Worm (Caenorhabditis elegans) whole organism, late embryonic: ENCODE results near the gene Y43F8B.3.

ENCODE experiments used
- C08G9.2 ChIP-seq: sonication (generic microtip); optimal IDR thresholded peaks from 2 replicates; lab custom pipeline; 2016; ENCODE audit warnings: mild to moderate bottlenecking, missing genetic modification characterization, moderate library complexity, missing compliant biosample characterization
- C38D4.7 ChIP-seq: fragments of 200-800 bp; sonication (Bioruptor generic); optimal IDR thresholded peaks from 2 replicates; lab custom pipeline; 2018; ENCODE audit warnings: mild to moderate bottlenecking, missing genetic modification characterization, moderate library complexity, missing compliant biosample characterization
- K09A11.1 ChIP-seq: sonication (generic microtip); optimal IDR thresholded peaks from 2 replicates; lab custom pipeline; 2017; ENCODE audit warnings: antibody characterized with exemption, mild to moderate bottlenecking, missing genetic modification characterization, missing compliant biosample characterization; ENCODE audit not compliant: insufficient read depth
- T23F11.4 ChIP-seq: fragments of 200-800 bp; sonication (Bioruptor generic); optimal IDR thresholded peaks from 2 replicates; lab custom pipeline; 2018; ENCODE audit warnings: mild to moderate bottlenecking, missing genetic modification characterization, missing compliant biosample characterization
- Y22D7AL.16 ChIP-seq: sonication (generic microtip); optimal IDR thresholded peaks from 2 replicates; lab custom pipeline; 2016; ENCODE audit warnings: missing genetic modification characterization, missing compliant biosample characterization
- ama-1 ChIP-seq: fragments of 150-350 bp; optimal IDR thresholded peaks from 2 replicates; lab custom pipeline; 2014
- ceh-14 ChIP-seq: sonication (generic microtip); optimal IDR thresholded peaks from 2 replicates; lab custom pipeline; 2016; ENCODE audit warnings: missing genotype, missing genetic modification characterization, missing compliant biosample characterization
- ceh-2 ChIP-seq: sonication (generic microtip); optimal IDR thresholded peaks from 2 replicates; lab custom pipeline; 2016; ENCODE audit warnings: missing genotype, missing genetic modification characterization, missing compliant biosample characterization
- ceh-22 ChIP-seq: sonication (generic microtip); optimal IDR thresholded peaks from 2 replicates; lab custom pipeline; 2017; ENCODE audit warnings: missing biosample characterization, missing genetic modification characterization
- ceh-31 ChIP-seq: sonication (generic microtip); optimal IDR thresholded peaks from 2 replicates; lab custom pipeline; 2016; ENCODE audit warnings: missing genetic modification characterization, missing compliant biosample characterization
- ceh-34 ChIP-seq: sonication (generic microtip); optimal IDR thresholded peaks from 2 replicates; lab custom pipeline; 2016; ENCODE audit warnings: mild to moderate bottlenecking, missing genetic modification characterization, missing compliant biosample characterization
- ceh-48 ChIP-seq: sonication (generic microtip); optimal IDR thresholded peaks from 2 replicates; lab custom pipeline; 2016; ENCODE audit warnings: missing genetic modification characterization, inconsistent platforms, missing compliant biosample characterization
- ceh-6 ChIP-seq: fragments of 200-800 bp; sonication (Bioruptor generic); optimal IDR thresholded peaks from 2 replicates; lab custom pipeline; 2018; ENCODE audit warnings: mild to moderate bottlenecking, missing genetic modification characterization, missing compliant biosample characterization
- che-1 ChIP-seq: sonication (generic microtip); optimal IDR thresholded peaks from 2 replicates; lab custom pipeline; 2016; ENCODE audit warnings: mild to moderate bottlenecking, missing genetic modification characterization, missing compliant biosample characterization
- dmd-4 ChIP-seq: sonication (generic microtip); optimal IDR thresholded peaks from 2 replicates; lab custom pipeline; 2016; ENCODE audit warnings: borderline replicate concordance, missing genetic modification characterization, missing compliant biosample characterization
- elt-2 ChIP-seq: sonication (generic microtip); optimal IDR thresholded peaks from 2 replicates; lab custom pipeline; 2016; ENCODE audit warnings: missing genetic modification reagents, missing genetic modification characterization, missing compliant biosample characterization
- elt-4 ChIP-seq: sonication (generic microtip); optimal IDR thresholded peaks from 2 replicates; lab custom pipeline; 2016; ENCODE audit warnings: missing genetic modification characterization, missing compliant biosample characterization
- eyg-1 ChIP-seq: sonication (generic microtip); optimal IDR thresholded peaks from 2 replicates; lab custom pipeline; 2016; ENCODE audit warnings: missing genotype, missing genetic modification characterization, missing compliant biosample characterization
- fax-1 ChIP-seq: sonication (generic microtip); optimal IDR thresholded peaks from 2 replicates; lab custom pipeline; 2016; ENCODE audit warnings: missing genotype, missing genetic modification characterization, missing compliant biosample characterization
- fkh-10 ChIP-seq: fragments of 150-350 bp; optimal IDR thresholded peaks from 2 replicates; lab custom pipeline; 2014; ENCODE audit warnings: missing biosample characterization, missing genetic modification reagents, missing genetic modification characterization
- fkh-6 ChIP-seq: sonication (generic microtip); optimal IDR thresholded peaks from 2 replicates; lab custom pipeline; 2016; ENCODE audit warnings: missing genetic modification characterization, missing compliant biosample characterization
- gmeb-2 ChIP-seq: sonication (generic microtip); optimal IDR thresholded peaks from 2 replicates; lab custom pipeline; 2016; ENCODE audit warnings: missing genetic modification characterization, inconsistent platforms, missing compliant biosample characterization
- hlh-15 ChIP-seq: sonication (generic microtip); optimal IDR thresholded peaks from 2 replicates; lab custom pipeline; 2016; ENCODE audit warnings: missing genetic modification characterization, missing compliant biosample characterization
- hlh-30 ChIP-seq: sonication (generic microtip); optimal IDR thresholded peaks from 2 replicates; lab custom pipeline; 2017; ENCODE audit warnings: antibody characterized with exemption, missing genetic modification characterization, missing compliant biosample characterization; ENCODE audit not compliant: insufficient read depth
- hlh-6 ChIP-seq: sonication (generic microtip); optimal IDR thresholded peaks from 2 replicates; lab custom pipeline; 2016; ENCODE audit warnings: missing genotype, missing genetic modification characterization, missing compliant biosample characterization
- nhr-232 ChIP-seq: sonication (generic microtip); optimal IDR thresholded peaks from 2 replicates; lab custom pipeline; 2016; ENCODE audit warnings: missing genetic modification characterization, missing compliant biosample characterization
- npax-4 ChIP-seq: sonication (generic microtip); optimal IDR thresholded peaks from 2 replicates; lab custom pipeline; 2016; ENCODE audit warnings: missing genetic modification characterization, missing compliant biosample characterization
- odd-2 ChIP-seq: sonication (generic microtip); optimal IDR thresholded peaks from 2 replicates; lab custom pipeline; 2017; ENCODE audit warnings: antibody characterized with exemption, mild to moderate bottlenecking, missing genetic modification characterization, missing compliant biosample characterization
- pag-3 ChIP-seq: sonication (generic microtip); optimal IDR thresholded peaks from 2 replicates; lab custom pipeline; 2016; ENCODE audit warnings: missing compliant biosample characterization, missing genetic modification characterization, borderline replicate concordance
- pha-4 ChIP-seq: fragments of 150-350 bp; optimal IDR thresholded peaks from 2 replicates; lab custom pipeline; 2018; ENCODE audit warnings: missing biosample characterization, missing genetic modification reagents, missing genetic modification characterization
- pros-1 ChIP-seq: fragments of 150-350 bp; optimal IDR thresholded peaks from 2 replicates; lab custom pipeline; 2014; ENCODE audit warnings: missing biosample characterization, missing genetic modification reagents, missing genetic modification characterization
- ref-2 ChIP-seq: sonication (generic microtip); optimal IDR thresholded peaks from 2 replicates; lab custom pipeline; 2016; ENCODE audit warnings: missing genetic modification characterization, missing compliant biosample characterization
- rnt-1 ChIP-seq: sonication (generic microtip); optimal IDR thresholded peaks from 2 replicates; lab custom pipeline; 2016; ENCODE audit warnings: missing genetic modification characterization, missing compliant biosample characterization
- sox-4 ChIP-seq: sonication (generic microtip); optimal IDR thresholded peaks from 2 replicates; lab custom pipeline; 2017; ENCODE audit warnings: mild to moderate bottlenecking, missing genetic modification characterization, inconsistent platforms, missing compliant biosample characterization
- syd-9 ChIP-seq: sonication (generic microtip); optimal IDR thresholded peaks from 2 replicates; lab custom pipeline; 2016; ENCODE audit warnings: mild to moderate bottlenecking, missing genetic modification characterization, moderate library complexity, missing compliant biosample characterization
- tbx-7 ChIP-seq: sonication (generic microtip); optimal IDR thresholded peaks from 2 replicates; lab custom pipeline; 2016; ENCODE audit warnings: missing genotype, missing genetic modification characterization, missing compliant biosample characterization
- unc-3 ChIP-seq, 2 experiments: fragments of 200-800 bp in 1 of 2; sonication (Bioruptor generic) in 1 of 2; sonication (generic microtip) in 1 of 2; conservative IDR thresholded peaks in 1 of 2; optimal IDR thresholded peaks in 1 of 2; 2 replicates each; pipeline versions ENCODE4 v1.3.6 to Lab custom; 2016 to 2022; ENCODE audit warnings: missing compliant biosample characterization in 2 of 2, missing genetic modification characterization in 2 of 2, missing genetic modification reagents in 1 of 2
- unc-86 ChIP-seq: sonication (generic microtip); optimal IDR thresholded peaks from 2 replicates; lab custom pipeline; 2016; ENCODE audit warnings: missing genetic modification characterization, missing compliant biosample characterization
- ztf-16 ChIP-seq: sonication (generic microtip); optimal IDR thresholded peaks from 2 replicates; lab custom pipeline; 2017; ENCODE audit warnings: missing genetic modification characterization, missing compliant biosample characterization

Gene Y43F8B.3

ce11 chrV:19502579-19503151, at the start of gene Y43F8B.3:
Y43F8B.3 (plus strand) TSS chrV:19503101.
- TF ChIP-seq unc-86 (tag; lab: Kevin White, UChicago) (no peak), ztf-16 (tag; lab: Kevin White, UChicago) (no peak), npax-4 (tag; lab: Kevin White, UChicago) (no peak), ceh-48 (tag; lab: Kevin White, UChicago) (no peak), hlh-30 (no peak), ceh-22 (tag; lab: Kevin White, UChicago) (no peak), elt-4 (no peak), pros-1 (tag; lab: Kevin White, UChicago) (no peak), elt-2 (tag; lab: Kevin White, UChicago) (no peak), ref-2 (tag; lab: Kevin White, UChicago) (no peak), pag-3 (tag; lab: Kevin White, UChicago) (no peak), hlh-6 (tag; lab: Kevin White, UChicago) (no peak), fkh-10 (GFP tag; lab: Kevin White, UChicago) (no peak), odd-2 (tag; lab: Kevin White, UChicago) (no peak), pha-4 (no peak), eyg-1 (no peak), ceh-14 (tag; lab: Kevin White, UChicago) (no peak), ceh-34 (tag; lab: Kevin White, UChicago) (no peak), ceh-2 (tag; lab: Kevin White, UChicago) (no peak)
- TF ChIP-seq, all 69 proteins: peak for 0

- no peak for TF ChIP-seq elt-4
- no peak for TF ChIP-seq Y22D7AL.16
- TF ChIP-seq C38D4.7 (GFP tag; lab: Kevin White, UChicago): no peak
- TF ChIP-seq ztf-16 (tag; lab: Kevin White, UChicago): no peak
- no peak for TF ChIP-seq ceh-2 (tag; lab: Kevin White, UChicago)
- no peak for TF ChIP-seq T23F11.4 (GFP tag; lab: Kevin White, UChicago)
- no peak for TF ChIP-seq che-1 (tag; lab: Kevin White, UChicago)
- TF ChIP-seq fkh-6 (tag; lab: Kevin White, UChicago): no peak
- no peak for TF ChIP-seq C08G9.2
- no peak for TF ChIP-seq tbx-7 (tag; lab: Kevin White, UChicago)
Measured at ce11 chrV:19455650-19456049, 47.3 kb upstream of the Y43F8B.3 start, which contains the start of the genes Y43F8B.13 and Y43F8B.14. Y43F8B.13 (plus strand) TSS chrV:19455950. Y43F8B.14 (minus strand) TSS chrV:19455971.

ce11 chrV:19457120-19457519, 45.8 kb upstream of the Y43F8B.3 start, which contains the start of gene Y43F8B.24:
Y43F8B.24 (plus strand) TSS chrV:19457420.
- TF ChIP-seq ceh-34 (tag; lab: Kevin White, UChicago) (no peak), C08G9.2 (no peak), pros-1 (tag; lab: Kevin White, UChicago) (no peak), hlh-15 (no peak), fkh-6 (tag; lab: Kevin White, UChicago) (no peak), unc-3 (GFP tag; conservative IDR thresholded peaks at IDR 0.05; lab: Robert Waterston, UW) (no peak), unc-3 (tag; optimal IDR thresholded peaks at IDR 0.05; lab: Kevin White, UChicago) (no peak), T23F11.4 (GFP tag; lab: Kevin White, UChicago) (no peak), eyg-1 (no peak), gmeb-2 (tag; lab: Kevin White, UChicago) (no peak)

- TF ChIP-seq fkh-10 (GFP tag; lab: Kevin White, UChicago) (no peak), eyg-1 (no peak), nhr-232 (tag; lab: Kevin White, UChicago) (no peak), hlh-30 (no peak), ceh-2 (tag; lab: Kevin White, UChicago) (no peak)
- TF ChIP-seq, all 69 proteins: peak for 0
Measured at ce11 chrV:19462020-19462419, 40.9 kb upstream of the Y43F8B.3 start, which contains the start of gene Y43F8B.15. Y43F8B.15 (minus strand) TSS chrV:19462120.

ce11 chrV:19462612-19463011, 40.3 kb upstream of the Y43F8B.3 start, which contains the start of gene Y43F8B.25:
Y43F8B.25 (plus strand) TSS chrV:19462912.
- no peak for TF ChIP-seq syd-9
- no peak for TF ChIP-seq pag-3 (tag; lab: Kevin White, UChicago)
- no peak for TF ChIP-seq sox-4 (tag; lab: Kevin White, UChicago)
- TF ChIP-seq ceh-2 (tag; lab: Kevin White, UChicago): no peak
- no peak for TF ChIP-seq K09A11.1 (tag; lab: Kevin White, UChicago)
- no peak for TF ChIP-seq ceh-6 (GFP tag; lab: Kevin White, UChicago)
- no peak for TF ChIP-seq dmd-4 (tag; lab: Kevin White, UChicago)
- no peak for TF ChIP-seq ceh-31 (tag; lab: Kevin White, UChicago)
- no peak for TF ChIP-seq unc-3 (GFP tag; conservative IDR thresholded peaks at IDR 0.05; lab: Robert Waterston, UW)
- TF ChIP-seq unc-3 (tag; optimal IDR thresholded peaks at IDR 0.05; lab: Kevin White, UChicago): no peak
- no peak for TF ChIP-seq fax-1 (tag; lab: Kevin White, UChicago)
- TF ChIP-seq ama-1 (lab: Kevin White, UChicago): no peak
- TF ChIP-seq rnt-1 (tag; lab: Kevin White, UChicago): no peak
- no peak for TF ChIP-seq C08G9.2
